Worm (Caenorhabditis elegans) whole organism, L1 larva: ENCODE data around the gene Y58A7A.4.
A peak's percentile ranks its signal among the peaks of the same experiment; 100 is the strongest.

Source experiments
- F16B12.6 ChIP-seq: fragments of 150-350 bp; optimal IDR thresholded peaks from 2 replicates; lab custom pipeline; 2014; ENCODE audit warnings: missing biosample characterization, missing genetic modification characterization
- Y116A8C.19 ChIP-seq: sonication (generic microtip); optimal IDR thresholded peaks from 2 replicates; lab custom pipeline; 2016; ENCODE audit warnings: missing compliant biosample characterization, missing genetic modification characterization, borderline replicate concordance
- aly-2 ChIP-seq: fragments of 150-350 bp; optimal IDR thresholded peaks from 2 replicates; lab custom pipeline; 2014; ENCODE audit warnings: missing biosample characterization, missing genetic modification characterization
- ama-1 ChIP-seq: fragments of 150-350 bp; optimal IDR thresholded peaks from 2 replicates; lab custom pipeline; 2014
- blmp-1 ChIP-seq: fragments of 150-350 bp; optimal IDR thresholded peaks from 2 replicates; lab custom pipeline; 2014; ENCODE audit warnings: missing biosample characterization, missing genetic modification characterization
- ceh-8 ChIP-seq: fragments of 200-800 bp; sonication (Bioruptor generic); optimal IDR thresholded peaks from 2 replicates; lab custom pipeline; 2018; ENCODE audit warnings: mild to moderate bottlenecking, missing genetic modification characterization, moderate library complexity, missing compliant biosample characterization
- ceh-82 ChIP-seq, 3 experiments: fragments of 150-350 bp in 1 of 3; sonication (generic microtip) in 2 of 3; optimal IDR thresholded peaks; 2 replicates each; lab custom pipeline; 2014 to 2017; ENCODE audit warnings: missing biosample characterization in 3 of 3, missing genetic modification characterization in 3 of 3
- ces-1 ChIP-seq: fragments of 150-350 bp; optimal IDR thresholded peaks from 2 replicates; lab custom pipeline; 2014; ENCODE audit warnings: missing biosample characterization, missing genetic modification reagents, missing genetic modification characterization
- dsc-1 ChIP-seq: sonication (generic microtip); optimal IDR thresholded peaks from 2 replicates; lab custom pipeline; 2016; ENCODE audit warnings: mild to moderate bottlenecking, missing genetic modification characterization, missing compliant biosample characterization
- efl-1 ChIP-seq, 4 experiments: fragments of 150-350 bp; optimal IDR thresholded peaks in 3 of 4; peaks in 1 of 4; 1 replicate in 1 of 4; 2 replicates in 3 of 4; lab custom pipeline; 2014; ENCODE audit warnings: missing biosample characterization in 2 of 4, missing genetic modification characterization in 2 of 4, missing genetic modification reagents in 2 of 4
- egl-13 ChIP-seq: sonication (generic microtip); optimal IDR thresholded peaks from 2 replicates; lab custom pipeline; 2016; ENCODE audit warnings: missing genotype, missing genetic modification reagents, missing genetic modification characterization, missing compliant biosample characterization
- egl-27 ChIP-seq, 2 experiments: fragments of 150-350 bp in 1 of 2; sonication (generic microtip); optimal IDR thresholded peaks; 3 replicates each; lab custom pipeline; 2017 to 2018; ENCODE audit warnings: missing biosample characterization in 2 of 2, missing genetic modification characterization in 2 of 2, missing genetic modification reagents in 2 of 2
- fkh-10 ChIP-seq: sonication (generic microtip); optimal IDR thresholded peaks from 2 replicates; lab custom pipeline; 2017; ENCODE audit warnings: missing biosample characterization, missing genetic modification reagents, missing genetic modification characterization
- fkh-8 ChIP-seq: sonication (generic microtip); optimal IDR thresholded peaks from 2 replicates; lab custom pipeline; 2016; ENCODE audit warnings: mild to moderate bottlenecking, missing genetic modification characterization, missing compliant biosample characterization
- hlh-17 ChIP-seq: fragments of 200-800 bp; sonication (Bioruptor generic); optimal IDR thresholded peaks from 2 replicates; lab custom pipeline; 2018; ENCODE audit warnings: missing genetic modification characterization, mild to moderate bottlenecking, missing compliant biosample characterization, moderate library complexity, borderline replicate concordance
- hlh-4 ChIP-seq: sonication (generic microtip); optimal IDR thresholded peaks from 2 replicates; lab custom pipeline; 2016; ENCODE audit warnings: mild to moderate bottlenecking, missing genetic modification characterization, missing compliant biosample characterization
- isw-1 ChIP-seq: fragments of 200-800 bp; sonication (Bioruptor generic); IDR thresholded peaks from 2 replicates; pipeline ENCODE4 v1.3.6; 2022; ENCODE audit warnings: missing genetic modification characterization, missing compliant biosample characterization
- lin-13 ChIP-seq: fragments of 150-350 bp; optimal IDR thresholded peaks from 2 replicates; lab custom pipeline; 2014; ENCODE audit warnings: missing biosample characterization, missing genetic modification reagents, missing genetic modification characterization
- lin-14 ChIP-seq: fragments of 200-800 bp; sonication (Bioruptor generic); optimal IDR thresholded peaks from 2 replicates; lab custom pipeline; 2018; ENCODE audit warnings: mild to moderate bottlenecking, missing genetic modification characterization, moderate library complexity, missing compliant biosample characterization
- lin-35 ChIP-seq, 2 experiments: fragments of 150-350 bp; optimal IDR thresholded peaks; 2 replicates each; lab custom pipeline; 2014; ENCODE audit warnings: missing biosample characterization in 2 of 2, missing genetic modification characterization in 2 of 2, missing genetic modification reagents in 2 of 2
- lin-39 ChIP-seq: fragments of 150-350 bp; optimal IDR thresholded peaks from 2 replicates; lab custom pipeline; 2014; ENCODE audit warnings: missing biosample characterization, missing genetic modification reagents, missing genetic modification characterization
- lir-3 ChIP-seq: sonication (generic microtip); optimal IDR thresholded peaks from 2 replicates; lab custom pipeline; 2016; ENCODE audit warnings: mild to moderate bottlenecking, missing genetic modification characterization, moderate library complexity, missing compliant biosample characterization; ENCODE audit not compliant: poor library complexity
- lsy-2 ChIP-seq, 2 experiments: fragments of 150-350 bp; optimal IDR thresholded peaks; 2 replicates each; lab custom pipeline; 2014; ENCODE audit warnings: missing biosample characterization in 2 of 2, missing genetic modification characterization in 2 of 2
- mep-1 ChIP-seq: fragments of 150-350 bp; optimal IDR thresholded peaks from 2 replicates; lab custom pipeline; 2014; ENCODE audit warnings: missing biosample characterization, missing genetic modification characterization
- nhr-19 ChIP-seq: fragments of 200-800 bp; sonication (Bioruptor generic); conservative IDR thresholded peaks from 2 replicates; pipeline ENCODE4 v1.3.6; 2022; ENCODE audit warnings: missing genetic modification characterization, missing compliant biosample characterization
- nhr-20 ChIP-seq: sonication (generic microtip); optimal IDR thresholded peaks from 2 replicates; lab custom pipeline; 2016; ENCODE audit warnings: mild to moderate bottlenecking, missing genetic modification characterization, missing compliant biosample characterization
- nhr-28 ChIP-seq: fragments of 150-350 bp; optimal IDR thresholded peaks from 2 replicates; lab custom pipeline; 2014; ENCODE audit warnings: missing biosample characterization, missing genetic modification characterization
- nhr-47 ChIP-seq: sonication (generic microtip); optimal IDR thresholded peaks from 2 replicates; lab custom pipeline; 2016; ENCODE audit warnings: mild to moderate bottlenecking, missing genetic modification characterization, moderate library complexity, missing compliant biosample characterization
- nhr-71 ChIP-seq: sonication (generic microtip); optimal IDR thresholded peaks from 2 replicates; lab custom pipeline; 2016; ENCODE audit warnings: mild to moderate bottlenecking, missing genetic modification characterization, moderate library complexity, missing compliant biosample characterization
- nhr-84 ChIP-seq: sonication (generic microtip); optimal IDR thresholded peaks from 2 replicates; lab custom pipeline; 2017; ENCODE audit warnings: missing biosample characterization, missing genetic modification characterization
- nhr-90 ChIP-seq: sonication (generic microtip); optimal IDR thresholded peaks from 2 replicates; lab custom pipeline; 2016; ENCODE audit warnings: mild to moderate bottlenecking, missing genetic modification characterization, missing compliant biosample characterization; ENCODE audit not compliant: poor library complexity
- pag-3 ChIP-seq: sonication (generic microtip); optimal IDR thresholded peaks from 2 replicates; lab custom pipeline; 2017; ENCODE audit warnings: missing genetic modification characterization, mild to moderate bottlenecking, missing compliant biosample characterization, antibody characterized with exemption, borderline replicate concordance; ENCODE audit not compliant: insufficient read depth
- skn-1 ChIP-seq: fragments of 150-350 bp; optimal IDR thresholded peaks from 2 replicates; lab custom pipeline; 2014; ENCODE audit warnings: missing biosample characterization, missing genetic modification characterization
- snu-23 ChIP-seq: sonication (generic microtip); optimal IDR thresholded peaks from 2 replicates; lab custom pipeline; 2016; ENCODE audit warnings: missing genetic modification characterization, missing compliant biosample characterization
- sox-4 ChIP-seq: sonication (generic microtip); optimal IDR thresholded peaks from 2 replicates; lab custom pipeline; 2016; ENCODE audit warnings: missing genetic modification characterization, missing compliant biosample characterization
- sptf-1 ChIP-seq: fragments of 150-350 bp; optimal IDR thresholded peaks from 2 replicates; lab custom pipeline; 2014; ENCODE audit warnings: missing biosample characterization, missing genetic modification characterization
- sup-37 ChIP-seq: fragments of 200-800 bp; sonication (Bioruptor generic); optimal IDR thresholded peaks from 2 replicates; lab custom pipeline; 2018; ENCODE audit warnings: mild to moderate bottlenecking, missing genetic modification characterization, missing compliant biosample characterization
- tbx-2 ChIP-seq: sonication (generic microtip); optimal IDR thresholded peaks from 2 replicates; lab custom pipeline; 2016; ENCODE audit warnings: missing genetic modification characterization, missing compliant biosample characterization
- tlp-1 ChIP-seq: fragments of 150-350 bp; optimal IDR thresholded peaks from 2 replicates; lab custom pipeline; 2014; ENCODE audit warnings: missing biosample characterization, missing genetic modification characterization
- unc-30 ChIP-seq: sonication (generic microtip); optimal IDR thresholded peaks from 2 replicates; lab custom pipeline; 2017; ENCODE audit warnings: missing biosample characterization, missing genetic modification characterization
- unc-86 ChIP-seq: sonication (generic microtip); optimal IDR thresholded peaks from 2 replicates; lab custom pipeline; 2016; ENCODE audit warnings: missing genetic modification characterization, missing compliant biosample characterization
- vab-15 ChIP-seq: sonication (generic microtip); optimal IDR thresholded peaks from 2 replicates; lab custom pipeline; 2017; ENCODE audit warnings: missing genotype, mild to moderate bottlenecking, missing genetic modification characterization, missing compliant biosample characterization
- xbp-1 ChIP-seq: sonication (generic microtip); optimal IDR thresholded peaks from 2 replicates; lab custom pipeline; 2016; ENCODE audit warnings: missing genetic modification characterization, missing compliant biosample characterization
- zag-1 ChIP-seq: fragments of 150-350 bp; optimal IDR thresholded peaks from 2 replicates; lab custom pipeline; 2014; ENCODE audit warnings: missing biosample characterization, missing genetic modification characterization
- ztf-4 ChIP-seq: fragments of 150-350 bp; optimal IDR thresholded peaks from 2 replicates; lab custom pipeline; 2014; ENCODE audit warnings: missing biosample characterization, missing genetic modification characterization

Y58A7A.4 gene

DNA sequence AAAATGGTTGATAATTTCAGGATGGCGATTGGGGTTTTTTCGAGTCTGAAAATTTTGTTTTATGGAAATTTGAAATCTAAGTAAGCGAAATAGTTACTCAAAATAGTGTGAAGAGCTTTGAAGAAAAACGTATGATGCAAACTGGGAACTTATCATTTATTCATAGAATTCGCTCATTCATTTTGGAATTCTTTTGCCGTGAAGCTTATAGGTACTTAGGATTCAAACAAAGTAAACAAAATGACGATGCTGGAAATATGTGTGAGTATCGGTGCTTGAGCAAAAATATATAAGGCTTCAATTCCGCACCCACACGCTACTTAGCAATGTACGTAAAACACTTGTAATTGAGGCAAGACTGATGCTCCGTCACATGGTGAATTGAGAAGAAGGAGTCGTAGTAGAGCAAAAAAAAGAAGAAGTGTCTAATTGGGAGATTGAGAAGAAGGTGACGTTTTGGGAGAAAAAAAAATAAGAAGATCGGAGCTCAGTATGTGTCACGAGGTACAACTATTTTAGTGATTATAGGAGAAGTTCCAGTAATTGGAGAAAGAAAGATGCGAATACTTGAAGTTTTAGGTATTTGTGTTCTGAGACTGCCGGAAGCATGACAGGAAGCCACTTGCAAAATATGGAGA, 4.8 kb upstream of the Y58A7A.4 start, which contains the start of gene glb-32:
TSS of gene glb-32 (minus strand) at position 51 of the 638 bp plus-strand sequence.
- TF ChIP-seq egl-27 (tag; optimal IDR thresholded peaks at IDR 0.05; lab: Kevin White, UChicago) (no peak), unc-86 (tag; lab: Kevin White, UChicago) (peak; percentile 75), lin-14 (GFP tag; lab: Kevin White, UChicago) (peak; percentile 71), nhr-71 (peak; percentile 48), nhr-47 (tag; lab: Kevin White, UChicago) (peak; percentile 24), egl-13 (tag; lab: Kevin White, UChicago) (peak; percentile 80), nhr-90 (tag; lab: Kevin White, UChicago) (no peak), fkh-8 (tag; lab: Kevin White, UChicago) (no peak)

DNA sequence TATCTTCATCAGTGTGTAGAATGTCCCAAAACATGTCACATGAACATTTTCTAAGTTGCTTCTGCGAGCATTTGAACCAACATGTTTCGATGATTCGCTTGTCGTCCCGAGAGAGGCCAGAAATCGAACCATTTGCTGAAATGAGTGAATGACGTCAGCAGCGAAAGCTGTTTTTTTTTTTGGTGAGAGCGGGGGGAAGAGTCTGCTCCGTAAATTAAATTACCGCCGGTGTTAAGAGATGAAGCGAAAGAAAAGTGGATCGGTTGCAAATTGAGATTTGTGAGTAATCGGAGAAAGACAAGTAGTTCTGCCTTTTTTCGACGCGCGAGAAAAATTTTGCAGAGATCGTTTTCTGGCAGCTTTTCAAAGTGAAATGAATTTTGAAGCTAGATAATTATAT, 3.5 kb upstream of the Y58A7A.4 start:
- peak; percentile 14 for TF ChIP-seq nhr-47 (tag; lab: Kevin White, UChicago)
- no peak for TF ChIP-seq efl-1 (optimal IDR thresholded peaks at IDR 0.05; lab: Kevin White, UChicago)
- peak in 1 of 2 experiments; percentile 38 for TF ChIP-seq efl-1 (GFP tag; optimal IDR thresholded peaks at IDR 0.05 in 1 of 2; lab: Kevin White, UChicago)
- TF ChIP-seq tbx-2 (tag; lab: Kevin White, UChicago), result peak; percentile 63
- TF ChIP-seq ceh-82 (tag; optimal IDR thresholded peaks at IDR 0.05; lab: Kevin White, UChicago), result no peak
- peak; percentile 74 for TF ChIP-seq lin-14 (GFP tag; lab: Kevin White, UChicago)
- peak; percentile 9 for TF ChIP-seq fkh-10
- TF ChIP-seq unc-30 (tag; lab: Kevin White, UChicago), result no peak
- TF ChIP-seq egl-13 (tag; lab: Kevin White, UChicago), result peak; percentile 22
- peak; percentile 35 for TF ChIP-seq nhr-71
- no peak for TF ChIP-seq ceh-8 (GFP tag; lab: Kevin White, UChicago)

DNA sequence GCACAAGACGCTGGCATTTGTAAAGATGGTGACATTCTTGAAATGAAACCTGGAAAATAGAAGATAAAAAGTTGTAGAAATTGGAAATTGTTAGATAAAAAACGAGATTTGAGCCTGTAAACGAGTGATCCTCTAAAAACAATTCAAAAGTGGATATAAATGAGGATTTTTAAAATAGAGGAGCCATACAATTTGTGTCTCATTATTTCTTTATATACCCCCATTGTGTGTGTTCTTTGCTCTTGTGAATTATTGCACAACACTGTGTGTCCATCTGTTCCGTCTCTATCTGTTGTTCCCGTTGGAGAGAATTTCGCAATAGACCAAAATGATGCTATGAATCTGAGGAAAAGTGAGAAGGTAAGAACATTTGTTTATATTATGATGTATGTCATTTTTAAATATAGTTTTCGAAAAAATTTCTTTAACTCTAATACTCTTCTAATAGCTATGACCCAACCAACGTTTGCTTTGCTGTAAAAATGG, 2.2 kb upstream of the Y58A7A.4 start, which contains the start of gene Y58A7A.5:
TSS of gene Y58A7A.5 (minus strand) at position 51 of the 486 bp plus-strand sequence.
- TF ChIP-seq unc-86 (tag; lab: Kevin White, UChicago), result peak; percentile 4
- peak; percentile 87 for TF ChIP-seq skn-1 (tag; lab: Kevin White, UChicago)
- TF ChIP-seq hlh-4 (tag; lab: Kevin White, UChicago), result no peak
- TF ChIP-seq lin-35 (GFP tag; optimal IDR thresholded peaks at IDR 0.05; lab: Kevin White, UChicago), result no peak
- no peak for TF ChIP-seq egl-13 (tag; lab: Kevin White, UChicago)
- TF ChIP-seq ces-1 (GFP tag; lab: Kevin White, UChicago), result no peak
- TF ChIP-seq nhr-20, result no peak
- TF ChIP-seq tbx-2 (tag; lab: Kevin White, UChicago), result peak; percentile 20
- TF ChIP-seq hlh-17 (GFP tag; lab: Kevin White, UChicago), result no peak
- TF ChIP-seq ztf-4 (tag; lab: Kevin White, UChicago), result no peak
- TF ChIP-seq nhr-47 (tag; lab: Kevin White, UChicago), result peak; percentile 27
- no peak for TF ChIP-seq lir-3 (tag; lab: Kevin White, UChicago)
- TF ChIP-seq mep-1 (tag; lab: Kevin White, UChicago), result peak; percentile 13
- TF ChIP-seq ama-1 (lab: Kevin White, UChicago), result no peak
- TF ChIP-seq pag-3 (tag; lab: Kevin White, UChicago), result no peak
- TF ChIP-seq egl-27 (tag; optimal IDR thresholded peaks at IDR 0.05; lab: Kevin White, UChicago), result no peak
- no peak for TF ChIP-seq snu-23 (GFP tag; lab: Kevin White, UChicago)
- peak; percentile 85 for TF ChIP-seq nhr-19 (GFP tag; lab: Robert Waterston, UW)
- no peak for TF ChIP-seq sup-37 (GFP tag; lab: Kevin White, UChicago)
- no peak for TF ChIP-seq lin-13 (GFP tag; lab: Kevin White, UChicago)
- TF ChIP-seq nhr-28 (tag; lab: Kevin White, UChicago), result no peak
- no peak for TF ChIP-seq xbp-1
- peak in 1 of 2 experiments; percentile 58 for TF ChIP-seq lsy-2 (tag; optimal IDR thresholded peaks at IDR 0.05; lab: Kevin White, UChicago)
- TF ChIP-seq tlp-1 (tag; lab: Kevin White, UChicago), result no peak
- no peak for TF ChIP-seq F16B12.6
- no peak for TF ChIP-seq ceh-8 (GFP tag; lab: Kevin White, UChicago)
- TF ChIP-seq dsc-1 (tag; lab: Kevin White, UChicago), result peak; percentile 59
- TF ChIP-seq Y116A8C.19 (tag; lab: Kevin White, UChicago), result no peak
- TF ChIP-seq sox-4 (tag; lab: Kevin White, UChicago), result no peak
- TF ChIP-seq vab-15 (tag; lab: Kevin White, UChicago), result no peak
- TF ChIP-seq aly-2 (tag; lab: Kevin White, UChicago), result no peak
- TF ChIP-seq blmp-1, result no peak
- TF ChIP-seq isw-1, result no peak
- TF ChIP-seq zag-1 (tag; lab: Kevin White, UChicago), result no peak
- TF ChIP-seq nhr-71, result peak; percentile 45
- TF ChIP-seq sptf-1 (tag; lab: Kevin White, UChicago), result no peak
- no peak for TF ChIP-seq nhr-84
- no peak for TF ChIP-seq lin-39
